Fruit fly (Drosophila melanogaster) S2 (cell line): Measurements from ENCODE around the gene CG5521.

ENCODE experiments used
- CG8478 ChIP-seq: fragments of >200 bp; optimal IDR thresholded peaks from 2 replicates; lab custom pipeline; 2018
- CTCF ChIP-seq, 2 experiments: fragments of >200 bp; optimal IDR thresholded peaks; 2 replicates each; lab custom pipeline; 2018

CG5521 gene

dm6 chr3R:27021278-27021677 lies 54.5 kb downstream of the CG5521 start, which contains the start of gene CG6283:
Gene CG6283 (minus strand): TSS chr3R:27021378.
- no peak for TF ChIP-seq CTCF (optimal IDR thresholded peaks at IDR 0.05; lab: Kevin White, UChicago)
- no peak for TF ChIP-seq CG8478 (lab: Kevin White, UChicago)

dm6 chr3R:27023117-27023516 lies 56.4 kb downstream of the CG5521 start, which contains the start of gene CG6277:
Gene CG6277 (minus strand): TSS chr3R:27023217.
- TF ChIP-seq CTCF (optimal IDR thresholded peaks at IDR 0.05; lab: Kevin White, UChicago) (no peak), CG8478 (lab: Kevin White, UChicago) (no peak)

dm6 chr3R:27026009-27026408 lies 59.3 kb downstream of the CG5521 start, which contains the start of gene CG6271:
Gene CG6271 (minus strand): TSS chr3R:27026109.
- TF ChIP-seq CG8478 (lab: Kevin White, UChicago) (no peak), CTCF (optimal IDR thresholded peaks at IDR 0.05; lab: Kevin White, UChicago) (no peak)
